Fruit fly (Drosophila melanogaster) whole organism, wandering third instar larva: ENCODE data around the gene CG16890.
A peak's percentile ranks its signal among the peaks of the same experiment; 100 is the strongest.

ENCODE experiments used
- Abd-B ChIP-seq: fragments of >200 bp; optimal IDR thresholded peaks from 2 replicates; lab custom pipeline; 2017; ENCODE audit warnings: missing biosample characterization, missing genetic modification characterization
- CG32264 ChIP-seq: fragments of 200-800 bp; sonication (Bioruptor generic); optimal IDR thresholded peaks from 2 replicates; lab custom pipeline; 2016; ENCODE audit warnings: missing biosample characterization, missing genetic modification characterization
- CG9705 ChIP-seq: fragments of 200-800 bp; sonication (Bioruptor generic); optimal IDR thresholded peaks from 2 replicates; lab custom pipeline; 2018; ENCODE audit warnings: missing biosample characterization, mild to moderate bottlenecking, missing genetic modification characterization
- CrebA ChIP-seq: fragments of 200-800 bp; sonication (Bioruptor generic); optimal IDR thresholded peaks from 2 replicates; lab custom pipeline; 2016; ENCODE audit warnings: missing biosample characterization, mild to moderate bottlenecking, missing genetic modification characterization, borderline replicate concordance
- Dfd ChIP-seq: fragments of >200 bp; optimal IDR thresholded peaks from 2 replicates; lab custom pipeline; 2017; ENCODE audit warnings: missing biosample characterization, missing genetic modification characterization
- Dif ChIP-seq: fragments of 200-275, 200-300 bp; sonication (Bioruptor generic); optimal IDR thresholded peaks from 2 replicates; lab custom pipeline; 2018; ENCODE audit warnings: missing biosample characterization, missing genetic modification characterization; ENCODE audit not compliant: partially characterized antibody
- GATAd ChIP-seq: sonication (Bioruptor generic); optimal IDR thresholded peaks from 2 replicates; lab custom pipeline; 2016; ENCODE audit warnings: missing biosample characterization, missing genetic modification characterization
- Hr83 ChIP-seq: fragments of 200-300 bp; sonication (Bioruptor generic); optimal IDR thresholded peaks from 2 replicates; lab custom pipeline; 2016; ENCODE audit warnings: missing biosample characterization, mild to moderate bottlenecking, missing genetic modification characterization, moderate library complexity; ENCODE audit not compliant: poor library complexity, severe bottlenecking
- Jra ChIP-seq: sonication (Bioruptor generic); optimal IDR thresholded peaks from 2 replicates; lab custom pipeline; 2016; ENCODE audit warnings: missing biosample characterization, missing genetic modification characterization
- Mio ChIP-seq: sonication (Bioruptor generic); optimal IDR thresholded peaks from 2 replicates; lab custom pipeline; 2016; ENCODE audit warnings: missing biosample characterization, missing genetic modification characterization
- Myc ChIP-seq: fragments of >200 bp; optimal IDR thresholded peaks from 2 replicates; lab custom pipeline; 2017
- N ChIP-seq: fragments of >200 bp; optimal IDR thresholded peaks from 2 replicates; lab custom pipeline; 2018; ENCODE audit warnings: missing biosample characterization, missing external identifiers, missing genetic modification characterization
- OdsH ChIP-seq: fragments of 200-800 bp; sonication (Bioruptor generic); optimal IDR thresholded peaks from 2 replicates; lab custom pipeline; 2016; ENCODE audit warnings: missing biosample characterization, mild to moderate bottlenecking, missing genetic modification characterization
- Sp1 ChIP-seq: fragments of 200-800 bp; sonication (Bioruptor generic); optimal IDR thresholded peaks from 3 replicates; lab custom pipeline; 2019; ENCODE audit warnings: missing biosample characterization, mild to moderate bottlenecking, missing genetic modification characterization, moderate library complexity
- Vsx2 ChIP-seq: fragments of 200-300, 225-300 bp; sonication (Bioruptor generic); optimal IDR thresholded peaks from 2 replicates; lab custom pipeline; 2018; ENCODE audit warnings: missing biosample characterization, missing genetic modification characterization; ENCODE audit not compliant: partially characterized antibody
- br ChIP-seq: fragments of 200-800 bp; sonication (Bioruptor generic); optimal IDR thresholded peaks from 2 replicates; lab custom pipeline; 2016; ENCODE audit warnings: missing biosample characterization, missing genetic modification characterization
- dl ChIP-seq, 2 experiments: fragments of 175-275, 200-275 bp in 1 of 2; fragments of 200-275 bp in 1 of 2; sonication (Bioruptor generic); optimal IDR thresholded peaks; lab custom pipeline; 2018; ENCODE audit warnings: mild to moderate bottlenecking in 2 of 2, missing biosample characterization in 2 of 2, missing genetic modification characterization in 2 of 2, moderate library complexity in 2 of 2; ENCODE audit not compliant: partially characterized antibody in 2 of 2, insufficient read depth in 1 of 2
- dmrt93B ChIP-seq: fragments of 200-800 bp; sonication (Bioruptor generic); optimal IDR thresholded peaks from 2 replicates; lab custom pipeline; 2018; ENCODE audit warnings: missing biosample characterization, mild to moderate bottlenecking, missing genetic modification characterization
- dsf ChIP-seq: sonication (Bioruptor generic); optimal IDR thresholded peaks from 2 replicates; lab custom pipeline; 2016; ENCODE audit warnings: missing biosample characterization, missing genetic modification characterization, borderline replicate concordance
- ey ChIP-seq: fragments of 200-800 bp; sonication (Bioruptor generic); optimal IDR thresholded peaks from 2 replicates; lab custom pipeline; 2016; ENCODE audit warnings: missing biosample characterization, missing genetic modification characterization
- foxo ChIP-seq, 2 experiments: fragments of 200-800 bp; sonication (Bioruptor generic); optimal IDR thresholded peaks; 2 replicates in 1 of 2; 3 replicates in 1 of 2; lab custom pipeline; 2016 to 2017; ENCODE audit warnings: missing biosample characterization in 2 of 2, missing genetic modification characterization in 2 of 2
- fru ChIP-seq: fragments of 200-800 bp; sonication (Bioruptor generic); optimal IDR thresholded peaks from 3 replicates; lab custom pipeline; 2016; ENCODE audit warnings: missing biosample characterization, mild to moderate bottlenecking, missing genetic modification characterization
- h ChIP-seq: fragments of 200-800 bp; sonication (Bioruptor generic); optimal IDR thresholded peaks from 3 replicates; lab custom pipeline; 2016; ENCODE audit warnings: missing biosample characterization, mild to moderate bottlenecking, missing genetic modification characterization
- jim ChIP-seq: fragments of 175-275, 200-325 bp; sonication (Bioruptor generic); optimal IDR thresholded peaks from 2 replicates; lab custom pipeline; 2016; ENCODE audit warnings: missing biosample characterization, mild to moderate bottlenecking, missing genetic modification characterization
- lola ChIP-seq: fragments of >200 bp; optimal IDR thresholded peaks from 2 replicates; lab custom pipeline; 2017; ENCODE audit warnings: missing biosample characterization, missing genetic modification characterization
- pan ChIP-seq: fragments of >200 bp; optimal IDR thresholded peaks from 2 replicates; lab custom pipeline; 2017
- rgr ChIP-seq: fragments of 200-800 bp; sonication (Bioruptor generic); optimal IDR thresholded peaks from 3 replicates; lab custom pipeline; 2016; ENCODE audit warnings: missing biosample characterization, mild to moderate bottlenecking, missing genetic modification characterization
- sage ChIP-seq: fragments of 200-800 bp; sonication (Bioruptor generic); optimal IDR thresholded peaks from 2 replicates; lab custom pipeline; 2016; ENCODE audit warnings: missing biosample characterization, mild to moderate bottlenecking, missing genetic modification characterization
- sv ChIP-seq: fragments of 200-800 bp; sonication (Bioruptor generic); optimal IDR thresholded peaks from 3 replicates; lab custom pipeline; 2016; ENCODE audit warnings: missing biosample characterization, missing genetic modification characterization
- tai ChIP-seq: sonication (Bioruptor generic); optimal IDR thresholded peaks from 2 replicates; lab custom pipeline; 2016; ENCODE audit warnings: missing biosample characterization, missing genetic modification characterization
- usp ChIP-seq: fragments of >200 bp; optimal IDR thresholded peaks from 2 replicates; lab custom pipeline; 2017; ENCODE audit warnings: missing biosample characterization, missing genetic modification characterization

The CG16890 gene

dm6 chr2L:13813156-13813555 lies 29.0 kb upstream of the CG16890 start, which contains the start of gene CG16888:
Gene CG16888, minus strand, starts transcription at chr2L:13813256.
- TF ChIP-seq fru (no peak), dmrt93B (GFP tag; lab: Kevin White, UChicago) (no peak), Jra (GFP tag; lab: Kevin White, UChicago) (no peak), pan (no peak)

dm6 chr2L:13811323-13811722 lies 27.2 kb upstream of the CG16890 start, which contains the start of the genes Adat1 and CG16865:
Gene Adat1, minus strand, starts transcription at chr2L:13811474.
Gene CG16865, plus strand, starts transcription at chr2L:13811522.
- no peak for TF ChIP-seq CrebA (GFP tag; lab: Kevin White, UChicago)
- TF ChIP-seq Dif (GFP tag; lab: Kevin White, UChicago), result no peak
- TF ChIP-seq dsf, result no peak
- no peak for TF ChIP-seq Mio (GFP tag; lab: Kevin White, UChicago)
- peak; percentile 15 for TF ChIP-seq CG9705
- no peak for TF ChIP-seq fru
- TF ChIP-seq OdsH (GFP tag; lab: Kevin White, UChicago), result no peak
- TF ChIP-seq jim (GFP tag; lab: Kevin White, UChicago), result no peak
- TF ChIP-seq sv (GFP tag; lab: Kevin White, UChicago), result no peak
- TF ChIP-seq usp (GFP tag; lab: Kevin White, UChicago), result no peak
- no peak for TF ChIP-seq dl (GFP tag; optimal IDR thresholded peaks at IDR 0.05; lab: Kevin White, UChicago; ENCODE audit: insufficient read depth in 1 of 2, partially characterized antibody in 2 of 2)
- TF ChIP-seq Hr83 (GFP tag; lab: Kevin White, UChicago), result peak; percentile 21
- no peak for TF ChIP-seq br (GFP tag; lab: Kevin White, UChicago)
- TF ChIP-seq tai, result no peak
- TF ChIP-seq, all 38 proteins: peak for 2

dm6 chr2L:13807959-13808358 lies 23.8 kb upstream of the CG16890 start:
- no peak for TF ChIP-seq tai
- TF ChIP-seq Hr83 (GFP tag; lab: Kevin White, UChicago), result peak; percentile 64
- TF ChIP-seq dsf, result no peak
- TF ChIP-seq CG32264 (GFP tag; lab: Kevin White, UChicago), result peak; percentile 3
- peak; percentile 34 for TF ChIP-seq OdsH (GFP tag; lab: Kevin White, UChicago)
- TF ChIP-seq Sp1 (GFP tag; lab: Kevin White, UChicago), result peak; percentile 38
- no peak for TF ChIP-seq usp (GFP tag; lab: Kevin White, UChicago)
- peak; percentile 45 for TF ChIP-seq rgr (GFP tag; lab: Kevin White, UChicago)
- TF ChIP-seq Jra (GFP tag; lab: Kevin White, UChicago), result no peak
- TF ChIP-seq Myc (lab: Kevin White, UChicago), result no peak
- no peak for TF ChIP-seq Dfd (GFP tag; lab: Kevin White, UChicago)
- TF ChIP-seq Abd-B (GFP tag; lab: Kevin White, UChicago), result no peak

dm6 chr2L:13807097-13807496 lies 23.0 kb upstream of the CG16890 start:
- no peak for TF ChIP-seq tai
- TF ChIP-seq sage (GFP tag; lab: Kevin White, UChicago), result no peak
- TF ChIP-seq rgr (GFP tag; lab: Kevin White, UChicago), result peak; percentile 52
- TF ChIP-seq N (GFP tag; lab: Kevin White, UChicago), result no peak
- no peak for TF ChIP-seq GATAd (GFP tag; lab: Kevin White, UChicago)
- no peak for TF ChIP-seq Dfd (GFP tag; lab: Kevin White, UChicago)
- peak; percentile 13 for TF ChIP-seq OdsH (GFP tag; lab: Kevin White, UChicago)
- no peak for TF ChIP-seq ey (GFP tag; lab: Kevin White, UChicago)
- no peak for TF ChIP-seq dsf
- peak; percentile 76 for TF ChIP-seq Hr83 (GFP tag; lab: Kevin White, UChicago)
- TF ChIP-seq CG32264 (GFP tag; lab: Kevin White, UChicago), result no peak
- TF ChIP-seq h (GFP tag; lab: Kevin White, UChicago), result peak; percentile 55
- TF ChIP-seq foxo (GFP tag; optimal IDR thresholded peaks at IDR 0.05; lab: Kevin White, UChicago), result no peak
- no peak for TF ChIP-seq br (GFP tag; lab: Kevin White, UChicago)
- TF ChIP-seq fru, result peak; percentile 42
- TF ChIP-seq, all 38 proteins: peak for 5

- TF ChIP-seq sage (GFP tag; lab: Kevin White, UChicago) (no peak), lola (GFP tag; lab: Kevin White, UChicago) (no peak), Vsx2 (no peak), rgr (GFP tag; lab: Kevin White, UChicago) (no peak), pan (no peak), CG32264 (GFP tag; lab: Kevin White, UChicago) (no peak)
Observed at dm6 chr2L:13805170-13805569, 21.0 kb upstream of the CG16890 start.
